Worm (Caenorhabditis elegans): Measurements from ENCODE around the gene F39F10.5.
"Not testable (repeated sequence)": the region's sequence is repeated elsewhere in the genome, so short reads cannot be mapped to it uniquely, and the experiment has no call there.

The F39F10.5 gene

DNA sequence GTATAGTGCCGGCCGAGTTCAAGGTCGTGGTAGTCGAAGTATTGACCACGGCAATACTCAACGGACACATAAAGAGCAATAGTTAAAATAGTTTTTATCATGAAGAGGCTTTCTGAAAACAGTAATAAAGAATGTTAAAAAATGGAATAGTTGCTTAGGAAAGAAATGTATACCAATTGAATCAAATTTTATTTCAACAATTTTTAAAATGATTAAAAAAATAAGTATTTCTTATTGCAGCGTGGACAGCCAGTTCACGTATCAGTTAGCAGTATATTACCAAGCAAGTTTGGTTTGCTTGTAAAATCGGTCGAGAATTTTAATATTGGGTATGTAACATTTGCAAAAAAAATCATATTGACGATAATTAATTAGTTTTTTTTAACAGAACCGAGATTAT lies at the start of gene F39F10.5:
TSS of gene F39F10.5 (minus strand) at position 101 of the 400 bp plus-strand sequence.
- not testable (repeated sequence) for TF ChIP-seq ceh-43 (GFP tag; optimal IDR thresholded peaks at IDR 0.05); nhr-2 (tag; optimal IDR thresholded peaks at IDR 0.05); lsy-2 (tag; optimal IDR thresholded peaks at IDR 0.05)

DNA sequence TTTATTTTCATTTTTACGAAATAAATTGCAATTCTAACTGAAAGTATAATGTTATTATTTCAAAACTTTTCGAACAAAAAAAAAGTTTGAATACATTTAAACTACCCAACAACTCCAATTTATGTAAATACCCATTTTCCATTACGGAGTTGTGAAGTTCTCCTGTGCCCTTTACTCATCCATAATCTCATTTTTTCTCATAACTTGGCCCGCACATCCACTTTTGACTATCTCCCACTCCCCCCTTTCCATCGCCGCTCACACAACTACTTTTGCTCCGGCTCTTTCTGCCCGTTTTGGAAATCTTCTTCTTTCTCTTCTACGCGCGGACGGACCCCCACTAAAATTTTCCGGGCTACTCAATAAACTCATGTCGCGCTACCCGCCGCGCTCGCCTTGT lies 49.1 kb upstream of the F39F10.5 start:
- TF ChIP-seq ces-1 (GFP tag; optimal IDR thresholded peaks at IDR 0.05), result peak; percentile 68
- no peak for TF ChIP-seq tbx-8 (GFP tag; optimal IDR thresholded peaks at IDR 0.05)

DNA sequence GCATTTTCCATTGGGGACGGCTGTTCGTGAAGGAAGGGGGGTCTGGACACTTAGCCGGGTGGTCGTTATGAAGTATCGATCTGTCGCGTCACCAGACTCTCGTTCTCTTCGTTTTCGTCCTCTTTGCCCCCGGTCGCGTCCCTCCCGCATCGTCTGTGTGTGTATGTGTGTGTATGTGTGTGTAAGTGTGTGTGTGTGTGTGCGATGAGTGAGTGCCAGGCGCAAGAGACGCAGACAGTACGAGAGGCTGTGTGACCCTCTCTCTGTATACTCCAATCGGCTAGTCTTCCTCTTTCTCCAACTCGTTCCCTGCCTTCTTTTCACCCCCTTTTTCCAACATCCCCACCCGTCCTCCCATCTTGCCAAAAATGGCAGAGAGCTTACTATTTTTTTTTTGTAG lies 47.8 kb upstream of the F39F10.5 start:
- TF ChIP-seq ztf-11 (tag; optimal IDR thresholded peaks at IDR 0.05), result peak; percentile 87
- peak; percentile 3 for TF ChIP-seq nhr-76 (tag; optimal IDR thresholded peaks at IDR 0.05)
- TF ChIP-seq nhr-237 (tag; optimal IDR thresholded peaks at IDR 0.05), result peak; percentile 41
- no peak for TF ChIP-seq unc-39 (tag; optimal IDR thresholded peaks at IDR 0.05)
- TF ChIP-seq mls-2 (tag; optimal IDR thresholded peaks at IDR 0.05), result peak; percentile 86
- peak; percentile 88 for TF ChIP-seq hlh-1 (tag; optimal IDR thresholded peaks at IDR 0.05)
- TF ChIP-seq unc-62 (GFP tag; optimal IDR thresholded peaks at IDR 0.05), result peak; percentile 71
- TF ChIP-seq lsy-2 (tag; optimal IDR thresholded peaks at IDR 0.05), result peak; percentile 62
- TF ChIP-seq nhr-28 (tag; optimal IDR thresholded peaks at IDR 0.05), result no peak
- TF ChIP-seq unc-120 (tag; optimal IDR thresholded peaks at IDR 0.05; ENCODE audit: poor library complexity, severe bottlenecking), result peak; percentile 73
- peak; percentile 92 for TF ChIP-seq mep-1 (tag; optimal IDR thresholded peaks at IDR 0.05)
- peak; percentile 76 for TF ChIP-seq M03D4.4 (tag; optimal IDR thresholded peaks at IDR 0.05)
- peak; percentile 64 for TF ChIP-seq ham-2 (GFP tag; optimal IDR thresholded peaks at IDR 0.05)
- TF ChIP-seq nhr-12 (tag; optimal IDR thresholded peaks at IDR 0.05), result peak; percentile 13
- peak; percentile 35 for TF ChIP-seq bed-3 (GFP tag; optimal IDR thresholded peaks at IDR 0.05)
- TF ChIP-seq tbx-8 (GFP tag; optimal IDR thresholded peaks at IDR 0.05), result peak; percentile 2
- peak; percentile 94 for TF ChIP-seq nhr-2 (tag; optimal IDR thresholded peaks at IDR 0.05)
- TF ChIP-seq zip-8 (tag; optimal IDR thresholded peaks at IDR 0.05), result no peak
- no peak for TF ChIP-seq snpc-4 (tag; optimal IDR thresholded peaks at IDR 0.05)
- TF ChIP-seq ceh-83 (GFP tag; optimal IDR thresholded peaks at IDR 0.05), result no peak
- TF ChIP-seq pha-4 (tag; optimal IDR thresholded peaks at IDR 0.05), result peak; percentile 97
- peak; percentile 70 for TF ChIP-seq ces-1 (GFP tag; optimal IDR thresholded peaks at IDR 0.05)
- TF ChIP-seq mab-5 (tag; optimal IDR thresholded peaks at IDR 0.05), result no peak
- peak; percentile 84 for TF ChIP-seq cnd-1 (tag; optimal IDR thresholded peaks at IDR 0.05)
- TF ChIP-seq lin-32 (GFP tag; optimal IDR thresholded peaks at IDR 0.05), result peak; percentile 29
- TF ChIP-seq elt-3 (tag; optimal IDR thresholded peaks at IDR 0.05), result no peak
- peak; percentile 87 for TF ChIP-seq sptf-1 (tag; optimal IDR thresholded peaks at IDR 0.05)
- peak; percentile 78 for TF ChIP-seq drap-1 (GFP tag; optimal IDR thresholded peaks at IDR 0.05)
- peak; percentile 80 for TF ChIP-seq ceh-39 (tag; optimal IDR thresholded peaks at IDR 0.05)
- TF ChIP-seq flh-1 (GFP tag; optimal IDR thresholded peaks at IDR 0.05), result no peak
- TF ChIP-seq lin-13 (tag; optimal IDR thresholded peaks at IDR 0.05), result peak; percentile 78
- TF ChIP-seq sem-2 (GFP tag; optimal IDR thresholded peaks at IDR 0.05), result peak; percentile 34
- peak; percentile 74 for TF ChIP-seq elt-1 (tag; optimal IDR thresholded peaks at IDR 0.05; ENCODE audit: borderline replicate concordance, insufficient read depth)

DNA sequence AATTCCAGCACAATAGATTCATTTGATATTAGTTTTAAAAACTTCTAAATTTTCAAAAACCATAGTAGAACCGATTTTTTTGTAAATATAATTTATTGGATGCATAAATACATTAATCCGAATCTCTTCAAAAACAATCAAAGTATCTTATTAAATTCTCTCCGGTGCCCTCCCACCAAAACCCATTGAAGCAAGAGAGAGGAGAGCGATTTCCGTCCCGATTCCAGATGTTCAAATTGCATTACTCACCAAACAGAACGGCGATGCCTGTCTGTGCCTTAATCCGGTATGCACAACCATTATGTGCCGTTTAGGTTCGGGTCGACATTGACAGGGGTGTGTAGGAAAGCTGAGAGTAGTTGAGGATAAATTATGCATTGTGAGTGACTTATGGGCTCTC lies 46.8 kb upstream of the F39F10.5 start:
- TF ChIP-seq mls-2 (tag; optimal IDR thresholded peaks at IDR 0.05), result peak; percentile 26
- TF ChIP-seq ceh-39 (tag; optimal IDR thresholded peaks at IDR 0.05), result no peak
- TF ChIP-seq zip-8 (tag; optimal IDR thresholded peaks at IDR 0.05), result no peak
- no peak for TF ChIP-seq flh-1 (GFP tag; optimal IDR thresholded peaks at IDR 0.05)
- TF ChIP-seq ceh-83 (GFP tag; optimal IDR thresholded peaks at IDR 0.05), result no peak
- TF ChIP-seq ces-1 (GFP tag; optimal IDR thresholded peaks at IDR 0.05), result peak; percentile 91
- TF ChIP-seq nhr-2 (tag; optimal IDR thresholded peaks at IDR 0.05), result peak; percentile 9
- TF ChIP-seq tbx-8 (GFP tag; optimal IDR thresholded peaks at IDR 0.05), result no peak
- TF ChIP-seq unc-39 (tag; optimal IDR thresholded peaks at IDR 0.05), result no peak
- no peak for TF ChIP-seq pha-4 (tag; optimal IDR thresholded peaks at IDR 0.05)
- no peak for TF ChIP-seq unc-120 (tag; optimal IDR thresholded peaks at IDR 0.05; ENCODE audit: poor library complexity, severe bottlenecking)
- TF ChIP-seq ztf-11 (tag; optimal IDR thresholded peaks at IDR 0.05), result no peak
- peak; percentile 27 for TF ChIP-seq cnd-1 (tag; optimal IDR thresholded peaks at IDR 0.05)
- no peak for TF ChIP-seq snpc-4 (tag; optimal IDR thresholded peaks at IDR 0.05)
- no peak for TF ChIP-seq nhr-76 (tag; optimal IDR thresholded peaks at IDR 0.05)
- TF ChIP-seq mab-5 (tag; optimal IDR thresholded peaks at IDR 0.05), result no peak
- no peak for TF ChIP-seq bed-3 (GFP tag; optimal IDR thresholded peaks at IDR 0.05)
- no peak for TF ChIP-seq lsy-2 (tag; optimal IDR thresholded peaks at IDR 0.05)
- no peak for TF ChIP-seq blmp-1 (tag; optimal IDR thresholded peaks at IDR 0.05)
- TF ChIP-seq elt-1 (tag; optimal IDR thresholded peaks at IDR 0.05; ENCODE audit: borderline replicate concordance, insufficient read depth), result no peak
- TF ChIP-seq lin-32 (GFP tag; optimal IDR thresholded peaks at IDR 0.05), result peak; percentile 41
- TF ChIP-seq ham-2 (GFP tag; optimal IDR thresholded peaks at IDR 0.05), result no peak
